Fruit fly (Drosophila melanogaster) whole organism, embryonic: Measurements from ENCODE around the gene 5-HT7.

Source experiments
- Abd-B ChIP-seq: fragments of 200-800 bp; sonication (Bioruptor generic); optimal IDR thresholded peaks from 2 replicates; lab custom pipeline; 2018; ENCODE audit warnings: missing biosample characterization, mild to moderate bottlenecking, missing genetic modification characterization, moderate library complexity
- CG1024 ChIP-seq: fragments of 200-800 bp; sonication (Bioruptor generic); IDR thresholded peaks from 2 replicates; pipeline ENCODE4 v1.3.6; 2022; ENCODE audit warnings: missing biosample characterization, missing genetic modification characterization
- CG12391 ChIP-seq: fragments of 200-800 bp; sonication (Bioruptor generic); optimal IDR thresholded peaks from 3 replicates; lab custom pipeline; 2018; ENCODE audit warnings: missing biosample characterization, mild to moderate bottlenecking, missing genetic modification characterization, moderate library complexity
- CG13296 ChIP-seq: fragments of 200-800 bp; sonication (Bioruptor generic); optimal IDR thresholded peaks from 3 replicates; lab custom pipeline; 2018; ENCODE audit warnings: missing biosample characterization, mild to moderate bottlenecking, missing genetic modification characterization
- CG13775 ChIP-seq: fragments of 200-800 bp; sonication (Bioruptor generic); optimal IDR thresholded peaks from 3 replicates; lab custom pipeline; 2017; ENCODE audit warnings: missing biosample characterization, mild to moderate bottlenecking, missing genetic modification characterization
- CG13894 ChIP-seq: fragments of 200-800 bp; sonication (Bioruptor generic); optimal IDR thresholded peaks from 3 replicates; lab custom pipeline; 2018; ENCODE audit warnings: missing biosample characterization, mild to moderate bottlenecking, missing genetic modification characterization, moderate library complexity
- CG14710 ChIP-seq: fragments of 200-800 bp; sonication (Bioruptor generic); optimal IDR thresholded peaks from 3 replicates; lab custom pipeline; 2019; ENCODE audit warnings: missing biosample characterization, mild to moderate bottlenecking, missing genetic modification characterization, moderate library complexity
- CG15479 ChIP-seq: fragments of 200-800 bp; sonication (Bioruptor generic); optimal IDR thresholded peaks from 3 replicates; lab custom pipeline; 2019; ENCODE audit warnings: missing biosample characterization, mild to moderate bottlenecking, missing genetic modification characterization, moderate library complexity
- CG15601 ChIP-seq: fragments of 200-800 bp; sonication (Bioruptor generic); optimal IDR thresholded peaks from 3 replicates; lab custom pipeline; 2019; ENCODE audit warnings: missing biosample characterization, mild to moderate bottlenecking, missing genetic modification characterization, moderate library complexity
- CG1603 ChIP-seq: fragments of 200-800 bp; sonication (Bioruptor generic); optimal IDR thresholded peaks from 2 replicates; lab custom pipeline; 2019; ENCODE audit warnings: missing biosample characterization, mild to moderate bottlenecking, missing genetic modification characterization, moderate library complexity
- CG17385 ChIP-seq: fragments of 200-800 bp; sonication (Bioruptor generic); optimal IDR thresholded peaks from 3 replicates; lab custom pipeline; 2018; ENCODE audit warnings: missing biosample characterization, mild to moderate bottlenecking, missing genetic modification characterization
- CG17912 ChIP-seq: fragments of 200-800 bp; sonication (Bioruptor generic); optimal IDR thresholded peaks from 2 replicates; lab custom pipeline; 2018; ENCODE audit warnings: missing biosample characterization, mild to moderate bottlenecking, missing genetic modification characterization
- CG18262 ChIP-seq: fragments of 200-800 bp; optimal IDR thresholded peaks from 3 replicates; lab custom pipeline; 2019; ENCODE audit warnings: missing biosample characterization, mild to moderate bottlenecking, missing genetic modification characterization, moderate library complexity
- CG2120 ChIP-seq: fragments of 200-800 bp; sonication (Bioruptor generic); optimal IDR thresholded peaks from 3 replicates; lab custom pipeline; 2016; ENCODE audit warnings: missing biosample characterization, missing genetic modification characterization
- CG2199 ChIP-seq: fragments of 200-800 bp; sonication (Bioruptor generic); IDR thresholded peaks from 3 replicates; pipeline ENCODE4 v1.3.6; 2022; ENCODE audit warnings: missing biosample characterization, missing genetic modification characterization
- CG2678 ChIP-seq: fragments of 200-800 bp; sonication (Bioruptor generic); optimal IDR thresholded peaks from 3 replicates; lab custom pipeline; 2019; ENCODE audit warnings: missing biosample characterization, mild to moderate bottlenecking, missing genetic modification characterization, moderate library complexity
- CG4328 ChIP-seq: fragments of 200-800 bp; sonication (Bioruptor generic); optimal IDR thresholded peaks from 3 replicates; lab custom pipeline; 2017; ENCODE audit warnings: missing biosample characterization, missing genetic modification reagents, missing genetic modification characterization
- CG6689 ChIP-seq: fragments of 200-800 bp; sonication (Bioruptor generic); IDR thresholded peaks from 2 replicates; pipeline ENCODE4 v1.3.6; 2022; ENCODE audit warnings: missing biosample characterization, missing genetic modification characterization
- CG7928 ChIP-seq: fragments of 200-800 bp; sonication (Bioruptor generic); optimal IDR thresholded peaks from 2 replicates; lab custom pipeline; 2017; ENCODE audit warnings: missing biosample characterization, mild to moderate bottlenecking, missing genetic modification characterization
- CG8924 ChIP-seq: fragments of 200-800 bp; optimal IDR thresholded peaks from 3 replicates; lab custom pipeline; 2019; ENCODE audit warnings: missing biosample characterization, mild to moderate bottlenecking, missing genetic modification characterization, moderate library complexity
- CHES-1-like ChIP-seq: fragments of 200-800 bp; sonication (Bioruptor generic); optimal IDR thresholded peaks from 2 replicates; lab custom pipeline; 2016; ENCODE audit warnings: missing biosample characterization, missing genetic modification characterization
- CkIIα-i1 ChIP-seq: fragments of 200-800 bp; sonication (Bioruptor generic); IDR thresholded peaks from 2 replicates; pipeline ENCODE4 v1.3.6; 2022; ENCODE audit warnings: missing biosample characterization, missing genetic modification characterization
- H2.0 ChIP-seq: fragments of 200-800 bp; sonication (Bioruptor generic); IDR thresholded peaks from 2 replicates; pipeline ENCODE4 v1.3.6; 2022; ENCODE audit warnings: missing biosample characterization, missing genetic modification characterization
- Hr3 ChIP-seq: fragments of 200-800 bp; sonication (Bioruptor generic); optimal IDR thresholded peaks from 3 replicates; lab custom pipeline; 2016; ENCODE audit warnings: missing biosample characterization, missing genetic modification characterization
- MBD-R2 ChIP-seq: fragments of 200-800 bp; sonication (Bioruptor generic); IDR thresholded peaks from 2 replicates; pipeline ENCODE4 v1.3.6; 2022; ENCODE audit warnings: missing biosample characterization, missing genetic modification characterization
- NC2α ChIP-seq: fragments of 200-800 bp; sonication (Bioruptor generic); optimal IDR thresholded peaks from 2 replicates; lab custom pipeline; 2016; ENCODE audit warnings: missing biosample characterization, missing genetic modification characterization
- Neu2 ChIP-seq: fragments of 200-800 bp; sonication (Bioruptor generic); optimal IDR thresholded peaks from 3 replicates; lab custom pipeline; 2016; ENCODE audit warnings: missing biosample characterization, missing genetic modification characterization, borderline replicate concordance
- Sox102F ChIP-seq: fragments of 200-800 bp; sonication (Bioruptor generic); optimal IDR thresholded peaks from 2 replicates; lab custom pipeline; 2018; ENCODE audit warnings: missing biosample characterization, mild to moderate bottlenecking, missing genetic modification characterization, moderate library complexity
- amos ChIP-seq: fragments of 200-800 bp; sonication (Bioruptor generic); IDR thresholded peaks from 2 replicates; pipeline ENCODE4 v1.3.6; 2022; ENCODE audit warnings: missing biosample characterization, missing genetic modification characterization; ENCODE audit not compliant: partially characterized antibody
- az2 ChIP-seq: fragments of 200-800 bp; sonication (Bioruptor generic); optimal IDR thresholded peaks from 3 replicates; lab custom pipeline; 2016; ENCODE audit warnings: missing biosample characterization, missing genetic modification characterization
- bab2 ChIP-seq: fragments of 200-800 bp; sonication (Bioruptor generic); optimal IDR thresholded peaks from 2 replicates; lab custom pipeline; 2016; ENCODE audit warnings: missing biosample characterization, missing genetic modification characterization
- chif ChIP-seq, 2 experiments: fragments of 200-800 bp; sonication (Bioruptor generic); optimal IDR thresholded peaks; 3 replicates each; lab custom pipeline; 2016; ENCODE audit warnings: missing biosample characterization in 2 of 2, missing genetic modification characterization in 2 of 2
- croc ChIP-seq: fragments of 200-800 bp; sonication (Bioruptor generic); conservative IDR thresholded peaks from 3 replicates; pipeline ENCODE4 v1.3.6; 2022; ENCODE audit warnings: missing biosample characterization, missing genetic modification characterization
- emc ChIP-seq: fragments of 200-800 bp; sonication (Bioruptor generic); optimal IDR thresholded peaks from 2 replicates; lab custom pipeline; 2016; ENCODE audit warnings: missing biosample characterization, missing genetic modification characterization
- gce ChIP-seq: fragments of 200-800 bp; sonication (Bioruptor generic); IDR thresholded peaks from 3 replicates; pipeline ENCODE4 v1.3.6; 2022; ENCODE audit warnings: missing biosample characterization, missing genetic modification characterization
- gcm2 ChIP-seq: fragments of 200-800 bp; sonication (Bioruptor generic); optimal IDR thresholded peaks from 2 replicates; lab custom pipeline; 2016; ENCODE audit warnings: missing biosample characterization, missing genetic modification characterization
- gem ChIP-seq: fragments of 200-800 bp; sonication (Bioruptor generic); optimal IDR thresholded peaks from 2 replicates; lab custom pipeline; 2019; ENCODE audit warnings: missing biosample characterization, mild to moderate bottlenecking, missing genetic modification characterization, moderate library complexity
- lola ChIP-seq, 3 experiments: fragments of >200 bp in 2 of 3; fragments of 200-800 bp in 1 of 3; sonication (Bioruptor generic) in 1 of 3; optimal IDR thresholded peaks; 2 replicates each; lab custom pipeline; 2017 to 2019; ENCODE audit warnings: missing biosample characterization in 3 of 3, missing genetic modification characterization in 3 of 3, mild to moderate bottlenecking in 1 of 3, moderate library complexity in 1 of 3
- row ChIP-seq: fragments of 200-800 bp; sonication (Bioruptor generic); IDR thresholded peaks from 3 replicates; pipeline ENCODE4 v1.3.6; 2022; ENCODE audit warnings: missing biosample characterization, missing genetic modification characterization
- sd ChIP-seq: fragments of 200-800 bp; sonication (Bioruptor generic); optimal IDR thresholded peaks from 3 replicates; lab custom pipeline; 2018; ENCODE audit warnings: missing biosample characterization, mild to moderate bottlenecking, missing genetic modification characterization, moderate library complexity
- sens ChIP-seq: fragments of 200-800 bp; sonication (Bioruptor generic); peaks from one replicate; lab custom pipeline; 2016; ENCODE audit warnings: missing biosample characterization, missing genetic modification characterization
- sisA ChIP-seq: fragments of 200-800 bp; sonication (Bioruptor generic); IDR thresholded peaks from 2 replicates; pipeline ENCODE4 v1.3.6; 2022; ENCODE audit warnings: missing biosample characterization, missing genetic modification characterization
- slbo ChIP-seq: fragments of 200-800 bp; sonication (Bioruptor generic); IDR thresholded peaks from 2 replicates; pipeline ENCODE4 v1.3.6; 2022; ENCODE audit warnings: missing biosample characterization, missing genetic modification characterization
- toy ChIP-seq: fragments of 200-800 bp; sonication (Bioruptor generic); IDR thresholded peaks from 2 replicates; pipeline ENCODE4 v1.3.6; 2022; ENCODE audit warnings: missing biosample characterization, missing genetic modification characterization
- wor ChIP-seq: fragments of 200-800 bp; sonication (Bioruptor generic); IDR thresholded peaks from 2 replicates; pipeline ENCODE4 v1.3.6; 2022; ENCODE audit warnings: missing biosample characterization, missing genetic modification characterization
- zf30C ChIP-seq: fragments of 200-800 bp; sonication (Bioruptor generic); optimal IDR thresholded peaks from 3 replicates; lab custom pipeline; 2018; ENCODE audit warnings: missing biosample characterization, mild to moderate bottlenecking, missing genetic modification characterization
- zfh2 ChIP-seq: fragments of 200-800 bp; sonication (Bioruptor generic); optimal IDR thresholded peaks from 2 replicates; lab custom pipeline; 2016; ENCODE audit warnings: missing biosample characterization, missing genetic modification characterization

Gene 5-HT7

dm6 chr3R:31062344-31062964 lies 45.8 kb upstream of the 5-HT7 start (continued):
- peak; percentile 30 for TF ChIP-seq Sox102F (GFP tag; lab: Kevin White, UChicago)
- no peak for TF ChIP-seq CG13296
- TF ChIP-seq bab2 = no peak
- no peak for TF ChIP-seq H2.0 (GFP tag; lab: Robert Waterston, UW)
- TF ChIP-seq row (GFP tag; lab: Robert Waterston, UW) = peak; percentile 36; the same call in 1 of the 3 replicates
- TF ChIP-seq CG17385 (GFP tag; lab: Kevin White, UChicago) = no peak
- peak; percentile 5 for TF ChIP-seq az2 (GFP tag; lab: Kevin White, UChicago)
- TF ChIP-seq lola (GFP tag; optimal IDR thresholded peaks at IDR 0.05; lab: Kevin White, UChicago) = peak in 1 of 3 experiments; percentile 16
- no peak for TF ChIP-seq CG4328
- peak; percentile 87 for TF ChIP-seq sens (GFP tag; lab: Kevin White, UChicago)
- TF ChIP-seq CG8924 = peak; percentile 1
- peak; percentile 22 for TF ChIP-seq CG1603 (tag; lab: Kevin White, UChicago)
- TF ChIP-seq Abd-B (GFP tag; lab: Kevin White, UChicago) = peak; percentile 13
- TF ChIP-seq wor (GFP tag; lab: Robert Waterston, UW) = no peak
- 0 out of 2 replicates have a peak, but pooled peaks have one; percentile 6 for TF ChIP-seq slbo (GFP tag; lab: Robert Waterston, UW)
- peak; percentile 4 for TF ChIP-seq CG18262
- peak; percentile 33 for TF ChIP-seq CG12391 (tag; lab: Kevin White, UChicago)
- TF ChIP-seq zf30C (GFP tag; lab: Kevin White, UChicago) = peak; percentile 72
- TF ChIP-seq CG6689 = 0 out of 2 replicates have a peak, but pooled peaks have one; percentile 7
- TF ChIP-seq sd (tag; lab: Kevin White, UChicago) = peak; percentile 50

DNA sequence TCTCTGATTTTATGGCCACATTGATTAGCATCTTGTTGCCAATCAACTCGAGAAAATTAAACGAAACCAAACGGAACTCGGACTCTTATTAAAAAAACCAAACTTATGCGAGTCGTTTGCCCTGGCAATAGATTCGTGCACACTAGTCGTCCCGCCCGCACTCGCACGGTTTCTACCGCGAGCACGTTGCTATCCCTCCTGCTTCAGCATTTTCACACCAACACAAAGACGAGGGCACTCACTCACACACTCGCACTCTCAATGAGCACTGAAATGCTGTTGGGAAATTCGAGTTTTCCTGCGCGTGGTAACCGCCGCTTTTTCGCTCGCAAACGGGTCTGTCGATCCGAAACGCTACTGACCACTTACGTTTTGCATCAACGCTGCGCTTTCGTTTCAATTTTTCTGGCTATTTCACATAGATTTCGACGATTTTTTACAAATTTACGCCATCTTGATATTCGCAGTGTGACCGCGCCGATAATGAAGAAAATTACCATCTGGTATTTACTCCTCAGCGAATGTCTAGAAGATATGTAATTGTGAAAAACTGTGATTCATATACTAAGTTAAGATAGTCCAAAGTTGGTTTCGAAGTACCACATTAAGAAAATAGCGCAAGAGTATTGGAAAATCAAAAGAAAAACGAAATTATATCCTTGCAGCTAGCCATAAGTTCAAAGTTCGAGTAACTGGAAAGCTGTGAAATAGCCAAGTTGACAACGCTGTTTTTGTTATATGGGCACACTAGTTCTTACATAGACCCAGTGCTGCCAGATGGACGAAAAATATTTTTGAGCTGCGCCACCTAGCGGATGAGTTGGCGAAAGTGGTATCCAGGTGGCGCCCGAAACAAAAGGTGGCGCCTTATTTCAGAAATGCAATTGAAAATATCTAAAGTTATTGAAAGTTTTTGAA lies 44.3 kb upstream of the 5-HT7 start, which contains the start of gene dco:
Gene dco, minus strand, starts transcription at position 503 of the 918 bp plus-strand sequence.
- peak; percentile 54; the same call in 2 of the 3 replicates for TF ChIP-seq croc (GFP tag; lab: Robert Waterston, UW)
- TF ChIP-seq CG7928 = no peak
- no peak for TF ChIP-seq CG13775 (GFP tag; lab: Kevin White, UChicago)
- TF ChIP-seq amos = peak; percentile 51
- no peak for TF ChIP-seq toy (GFP tag; lab: Robert Waterston, UW)
- TF ChIP-seq zfh2 = peak; percentile 55
- peak; percentile 44 for TF ChIP-seq CG13894 (tag; lab: Kevin White, UChicago)
- no peak for TF ChIP-seq CkIIα-i1 (GFP tag; lab: Robert Waterston, UW)
- peak; percentile 25 for TF ChIP-seq Neu2
- peak; percentile 76 to 86 for TF ChIP-seq chif (GFP tag; optimal IDR thresholded peaks at IDR 0.05; lab: Kevin White, UChicago)
- TF ChIP-seq emc (GFP tag; lab: Kevin White, UChicago) = peak; percentile 79
- peak; percentile 73 for TF ChIP-seq Hr3
- peak; percentile 27 for TF ChIP-seq CG2678 (tag; lab: Kevin White, UChicago)
- TF ChIP-seq gcm2 (GFP tag; lab: Kevin White, UChicago) = no peak
- no peak for TF ChIP-seq CHES-1-like
- peak; percentile 75 for TF ChIP-seq CG1024 (GFP tag; lab: Robert Waterston, UW)
- TF ChIP-seq MBD-R2 (GFP tag; lab: Robert Waterston, UW) = peak; percentile 21
- TF ChIP-seq CG17912 (GFP tag; lab: Kevin White, UChicago) = peak; percentile 66
- TF ChIP-seq CG2120 (GFP tag; lab: Kevin White, UChicago) = peak; percentile 77
- peak; percentile 71; the same call in 1 of the 3 replicates for TF ChIP-seq gce (GFP tag; lab: Robert Waterston, UW)
- peak; percentile 26 for TF ChIP-seq NC2α (GFP tag; lab: Kevin White, UChicago)
- peak; percentile 59 for TF ChIP-seq gem (tag; lab: Kevin White, UChicago)
- peak; percentile 90 for TF ChIP-seq CG2199 (GFP tag; lab: Robert Waterston, UW)
- no peak for TF ChIP-seq CG13296
- TF ChIP-seq sisA = peak; percentile 95
- no peak for TF ChIP-seq CG15479 (GFP tag; lab: Kevin White, UChicago)
- peak; percentile 74 for TF ChIP-seq CG14710 (tag; lab: Kevin White, UChicago)
- no peak for TF ChIP-seq CG15601 (tag; lab: Kevin White, UChicago)
